ENCODE assay signal across 4 worm cellular contexts in genomic region chrV:13468190-13468765, ce11.
TF ChIP-seq lines count a peak whose summit lies in the region.

Gene F25H9.6, minus strand, starts transcription at chrV:13468361.
Gene F25H9.7, plus strand, starts transcription at chrV:13468376.

TF ChIP-seq in whole organism, L2 larva, 48 proteins besides CTCF, POLR2A, EP300 and RAD21 (continues in another document):
- TF ChIP-seq F13H6.1 (tag; optimal IDR thresholded peaks at IDR 0.05; lab: Kevin White, UChicago) (peak; percentile 86), nhr-237 (tag; optimal IDR thresholded peaks at IDR 0.05; lab: Kevin White, UChicago) (no peak), elt-1 (tag; optimal IDR thresholded peaks at IDR 0.05; lab: Kevin White, UChicago) (no peak), peb-1 (tag; optimal IDR thresholded peaks at IDR 0.05; lab: Kevin White, UChicago) (no peak), ztf-11 (tag; optimal IDR thresholded peaks at IDR 0.05; lab: Kevin White, UChicago) (no peak), lin-39 (tag; optimal IDR thresholded peaks at IDR 0.05; lab: Kevin White, UChicago) (no peak), lsy-2 (tag; optimal IDR thresholded peaks at IDR 0.05; lab: Kevin White, UChicago) (peak; percentile 72 to 89), unc-55 (GFP tag; optimal IDR thresholded peaks at IDR 0.05; lab: Kevin White, UChicago) (peak; percentile 86), nhr-129 (tag; optimal IDR thresholded peaks at IDR 0.05; lab: Kevin White, UChicago) (peak; percentile 31), blmp-1 (tag; optimal IDR thresholded peaks at IDR 0.05; lab: Kevin White, UChicago; ENCODE audit: insufficient read depth) (peak; percentile 38), sma-9 (GFP tag; optimal IDR thresholded peaks at IDR 0.05; lab: Kevin White, UChicago) (peak; percentile 94), sma-9 (tag; optimal IDR thresholded peaks at IDR 0.05; lab: Kevin White, UChicago) (no peak), R02D3.7 (tag; optimal IDR thresholded peaks at IDR 0.05; lab: Kevin White, UChicago) (no peak), snpc-4 (tag; optimal IDR thresholded peaks at IDR 0.05; lab: Kevin White, UChicago) (peak; percentile 53), Y55F3AM.14 (GFP tag; optimal IDR thresholded peaks at IDR 0.05; lab: Kevin White, UChicago) (peak; percentile 51), sem-4 (tag; optimal IDR thresholded peaks at IDR 0.05; lab: Kevin White, UChicago) (peak; percentile 63), dmd-4 (tag; optimal IDR thresholded peaks at IDR 0.05; lab: Kevin White, UChicago) (no peak), C34F6.9 (tag; optimal IDR thresholded peaks at IDR 0.05; lab: Kevin White, UChicago) (peak; percentile 92), mbf-1 (tag; optimal IDR thresholded peaks at IDR 0.05; lab: Kevin White, UChicago) (no peak), nhr-25 (tag; optimal IDR thresholded peaks at IDR 0.05; lab: Kevin White, UChicago) (no peak), ceh-16 (tag; optimal IDR thresholded peaks at IDR 0.05; lab: Kevin White, UChicago) (no peak), nhr-23 (tag; optimal IDR thresholded peaks at IDR 0.05; lab: Kevin White, UChicago) (no peak), elt-3 (tag; optimal IDR thresholded peaks at IDR 0.05; lab: Kevin White, UChicago) (no peak), ZK546.5 (tag; optimal IDR thresholded peaks at IDR 0.05; lab: Kevin White, UChicago) (no peak)

TF ChIP-seq in whole organism, L4 larva, 104 proteins besides CTCF, POLR2A, EP300 and RAD21 (continues in another document):
- TF ChIP-seq spr-1 (tag; optimal IDR thresholded peaks at IDR 0.05; lab: Kevin White, UChicago) (peak; percentile 59), snpc-4 (tag; optimal IDR thresholded peaks at IDR 0.05; lab: Kevin White, UChicago) (no peak), daf-8 (GFP tag; IDR thresholded peaks at IDR 0.05; lab: Robert Waterston, UW) (no peak), hlh-11 (tag; optimal IDR thresholded peaks at IDR 0.05; lab: Kevin White, UChicago) (peak; percentile 66), lsy-2 (tag; optimal IDR thresholded peaks at IDR 0.05; lab: Kevin White, UChicago) (peak in 1 of 2 experiments; percentile 90), lim-7 (GFP tag; IDR thresholded peaks at IDR 0.05; lab: Robert Waterston, UW) (no peak), lin-38 (GFP tag; IDR thresholded peaks at IDR 0.05; lab: Robert Waterston, UW) (peak; percentile 79), ztf-7 (tag; optimal IDR thresholded peaks at IDR 0.05; lab: Kevin White, UChicago) (peak; percentile 65), ZK337.2 (GFP tag; IDR thresholded peaks at IDR 0.05; lab: Robert Waterston, UW) (peak; percentile 99), lin-1 (GFP tag; IDR thresholded peaks at IDR 0.05; lab: Robert Waterston, UW) (no peak), ceh-28 (tag; optimal IDR thresholded peaks at IDR 0.05; lab: Kevin White, UChicago) (no peak), F44E2.7 (GFP tag; IDR thresholded peaks at IDR 0.05; lab: Robert Waterston, UW) (no peak), snpc-1.2 (GFP tag; IDR thresholded peaks at IDR 0.05; lab: Robert Waterston, UW) (no peak; the same call in 1 of the 2 replicates), ceh-82 (tag; optimal IDR thresholded peaks at IDR 0.05; lab: Kevin White, UChicago) (no peak), ceh-32 (tag; optimal IDR thresholded peaks at IDR 0.05; lab: Kevin White, UChicago; ENCODE audit: poor library complexity) (no peak), php-3 (GFP tag; IDR thresholded peaks at IDR 0.05; lab: Robert Waterston, UW) (no peak), aha-1 (tag; lab: Kevin White, UChicago) (peak; percentile 91), aly-2 (tag; optimal IDR thresholded peaks at IDR 0.05; lab: Kevin White, UChicago) (no peak), egl-27 (tag; optimal IDR thresholded peaks at IDR 0.05; lab: Kevin White, UChicago) (no peak), hlh-30 (tag; optimal IDR thresholded peaks at IDR 0.05; lab: Kevin White, UChicago; ENCODE audit: insufficient read depth) (peak; percentile 91), ZK546.5 (tag; optimal IDR thresholded peaks at IDR 0.05; lab: Kevin White, UChicago) (no peak), arid-1 (GFP tag; conservative IDR thresholded peaks at IDR 0.05; lab: Robert Waterston, UW) (peak; percentile 60; the same call in 1 of the 2 replicates), nhr-77 (tag; optimal IDR thresholded peaks at IDR 0.05; lab: Kevin White, UChicago) (peak; percentile 58), T26A8.4 (GFP tag; IDR thresholded peaks at IDR 0.05; lab: Robert Waterston, UW) (peak; percentile 84)

TF ChIP-seq in whole organism, late embryonic, 69 proteins besides CTCF, POLR2A, EP300 and RAD21 (continues in another document):
- TF ChIP-seq K02D7.2 (tag; optimal IDR thresholded peaks at IDR 0.05; lab: Kevin White, UChicago) (no peak), F13H6.1 (tag; optimal IDR thresholded peaks at IDR 0.05; lab: Kevin White, UChicago) (peak; percentile 80), lim-6 (tag; optimal IDR thresholded peaks at IDR 0.05; lab: Kevin White, UChicago) (peak; percentile 86), dmd-4 (tag; optimal IDR thresholded peaks at IDR 0.05; lab: Kevin White, UChicago; ENCODE audit: borderline replicate concordance) (peak; percentile 27), hlh-15 (tag; optimal IDR thresholded peaks at IDR 0.05; lab: Kevin White, UChicago) (peak; percentile 71), ceh-2 (tag; optimal IDR thresholded peaks at IDR 0.05; lab: Kevin White, UChicago) (peak; percentile 97), ceh-14 (tag; optimal IDR thresholded peaks at IDR 0.05; lab: Kevin White, UChicago) (peak; percentile 76), gmeb-2 (tag; optimal IDR thresholded peaks at IDR 0.05; lab: Kevin White, UChicago) (no peak), lin-11 (tag; optimal IDR thresholded peaks at IDR 0.05; lab: Kevin White, UChicago) (peak; percentile 22), ceh-34 (tag; optimal IDR thresholded peaks at IDR 0.05; lab: Kevin White, UChicago) (peak; percentile 62), tbx-2 (tag; optimal IDR thresholded peaks at IDR 0.05; lab: Kevin White, UChicago) (peak; percentile 95), pha-2 (tag; optimal IDR thresholded peaks at IDR 0.05; lab: Kevin White, UChicago) (no peak), unc-3 (GFP tag; conservative IDR thresholded peaks at IDR 0.05; lab: Robert Waterston, UW) (no peak), unc-3 (tag; optimal IDR thresholded peaks at IDR 0.05; lab: Kevin White, UChicago) (no peak), npax-4 (tag; optimal IDR thresholded peaks at IDR 0.05; lab: Kevin White, UChicago) (no peak), unc-42 (tag; optimal IDR thresholded peaks at IDR 0.05; lab: Kevin White, UChicago) (peak; percentile 42), ceh-6 (GFP tag; optimal IDR thresholded peaks at IDR 0.05; lab: Kevin White, UChicago) (no peak), pag-3 (tag; optimal IDR thresholded peaks at IDR 0.05; lab: Kevin White, UChicago; ENCODE audit: borderline replicate concordance) (peak; percentile 17), mec-3 (tag; optimal IDR thresholded peaks at IDR 0.05; lab: Kevin White, UChicago; ENCODE audit: borderline replicate concordance) (peak; percentile 92), ets-4 (tag; optimal IDR thresholded peaks at IDR 0.05; lab: Kevin White, UChicago) (peak; percentile 96), zip-5 (tag; optimal IDR thresholded peaks at IDR 0.05; lab: Kevin White, UChicago) (peak; percentile 91), elt-4 (tag; optimal IDR thresholded peaks at IDR 0.05; lab: Kevin White, UChicago) (no peak), pat-9 (tag; optimal IDR thresholded peaks at IDR 0.05; lab: Kevin White, UChicago) (no peak), rnt-1 (tag; optimal IDR thresholded peaks at IDR 0.05; lab: Kevin White, UChicago) (peak; percentile 88), elt-2 (tag; optimal IDR thresholded peaks at IDR 0.05; lab: Kevin White, UChicago) (peak; percentile 64)

TF ChIP-seq in whole organism, mixed stage, embryonic, 35 proteins besides CTCF, POLR2A, EP300 and RAD21 (continues in another document):
- TF ChIP-seq ceh-83 (GFP tag; optimal IDR thresholded peaks at IDR 0.05; lab: Kevin White, UChicago) (no peak), bed-3 (GFP tag; optimal IDR thresholded peaks at IDR 0.05; lab: Kevin White, UChicago) (no peak), nhr-28 (tag; optimal IDR thresholded peaks at IDR 0.05; lab: Kevin White, UChicago) (no peak), snpc-4 (tag; optimal IDR thresholded peaks at IDR 0.05; lab: Kevin White, UChicago) (no peak), unc-120 (tag; optimal IDR thresholded peaks at IDR 0.05; lab: Kevin White, UChicago; ENCODE audit: poor library complexity, severe bottlenecking) (no peak), unc-62 (GFP tag; optimal IDR thresholded peaks at IDR 0.05; lab: Kevin White, UChicago) (no peak), tbx-8 (GFP tag; optimal IDR thresholded peaks at IDR 0.05; lab: Kevin White, UChicago) (no peak), sem-2 (GFP tag; optimal IDR thresholded peaks at IDR 0.05; lab: Kevin White, UChicago) (no peak), cnd-1 (tag; optimal IDR thresholded peaks at IDR 0.05; lab: Kevin White, UChicago) (peak; percentile 55), lsy-2 (tag; optimal IDR thresholded peaks at IDR 0.05; lab: Kevin White, UChicago) (no peak), ham-2 (GFP tag; optimal IDR thresholded peaks at IDR 0.05; lab: Kevin White, UChicago) (no peak), lin-13 (tag; optimal IDR thresholded peaks at IDR 0.05; lab: Kevin White, UChicago) (peak; percentile 33), nhr-2 (tag; optimal IDR thresholded peaks at IDR 0.05; lab: Kevin White, UChicago) (no peak), ces-1 (GFP tag; optimal IDR thresholded peaks at IDR 0.05; lab: Kevin White, UChicago) (peak; percentile 49), unc-39 (tag; optimal IDR thresholded peaks at IDR 0.05; lab: Kevin White, UChicago) (no peak), zip-8 (tag; optimal IDR thresholded peaks at IDR 0.05; lab: Kevin White, UChicago) (no peak), flh-1 (GFP tag; optimal IDR thresholded peaks at IDR 0.05; lab: Kevin White, UChicago) (no peak), mep-1 (tag; optimal IDR thresholded peaks at IDR 0.05; lab: Kevin White, UChicago) (peak; percentile 52), pha-4 (tag; optimal IDR thresholded peaks at IDR 0.05; lab: Kevin White, UChicago) (no peak), sptf-1 (tag; optimal IDR thresholded peaks at IDR 0.05; lab: Kevin White, UChicago) (peak; percentile 78), elt-1 (tag; optimal IDR thresholded peaks at IDR 0.05; lab: Kevin White, UChicago; ENCODE audit: borderline replicate concordance, insufficient read depth) (no peak), blmp-1 (tag; optimal IDR thresholded peaks at IDR 0.05; lab: Kevin White, UChicago) (no peak), M03D4.4 (tag; optimal IDR thresholded peaks at IDR 0.05; lab: Kevin White, UChicago) (no peak), ztf-11 (tag; optimal IDR thresholded peaks at IDR 0.05; lab: Kevin White, UChicago) (no peak), mab-5 (tag; optimal IDR thresholded peaks at IDR 0.05; lab: Kevin White, UChicago) (no peak), drap-1 (GFP tag; optimal IDR thresholded peaks at IDR 0.05; lab: Kevin White, UChicago) (peak; percentile 30), nhr-12 (tag; optimal IDR thresholded peaks at IDR 0.05; lab: Kevin White, UChicago) (no peak), ceh-43 (GFP tag; optimal IDR thresholded peaks at IDR 0.05; lab: Kevin White, UChicago) (no peak), nhr-237 (tag; optimal IDR thresholded peaks at IDR 0.05; lab: Kevin White, UChicago) (no peak), ceh-39 (tag; optimal IDR thresholded peaks at IDR 0.05; lab: Kevin White, UChicago) (no peak), mls-2 (tag; optimal IDR thresholded peaks at IDR 0.05; lab: Kevin White, UChicago) (no peak)
